Fruit fly (Drosophila melanogaster): ENCODE measurements around the gene Hr39.

DNA sequence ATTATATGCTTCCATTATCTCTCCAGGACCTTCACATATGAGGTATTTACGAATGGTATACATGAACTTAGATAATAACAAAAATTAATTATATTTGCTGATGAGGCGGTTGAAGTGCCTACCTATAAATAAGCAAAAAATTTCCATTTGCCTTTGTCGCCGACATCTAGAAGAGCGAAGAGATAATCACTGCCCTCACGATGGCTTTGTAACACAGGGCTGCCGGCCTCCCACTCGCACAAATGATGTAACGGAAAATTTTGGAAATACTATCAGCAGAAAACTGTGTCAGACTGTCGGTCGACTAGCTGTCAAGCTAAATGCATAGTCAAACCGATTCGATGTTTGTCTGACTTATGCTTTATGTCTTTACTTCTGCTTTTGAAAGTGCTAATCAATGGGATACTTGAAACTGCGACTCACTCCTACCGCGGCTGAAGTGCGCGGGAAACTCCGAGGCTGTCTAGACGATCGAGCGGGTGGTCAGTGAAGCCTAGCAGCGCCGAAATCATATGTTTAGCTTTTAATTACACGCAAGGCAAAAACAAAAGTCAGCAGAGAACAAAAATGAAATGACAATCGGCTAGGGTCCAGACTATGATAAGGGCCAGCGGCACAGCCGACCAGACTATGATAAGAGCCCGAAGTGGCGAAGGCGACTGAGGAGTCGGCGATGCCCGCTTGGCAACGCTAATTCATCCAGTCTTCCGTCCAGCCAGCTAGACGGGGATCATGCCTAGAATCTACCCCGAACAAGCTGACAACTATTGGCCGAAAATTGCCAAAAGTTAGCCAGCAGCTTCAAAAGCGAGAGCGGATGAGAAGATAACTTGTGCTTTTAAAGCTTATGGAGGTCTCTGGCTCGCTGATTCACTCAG, 66.8 kb downstream of the Hr39 start:
- TF ChIP-seq h (optimal IDR thresholded peaks at IDR 0.05) (no peak), CG6791 (GFP tag; IDR thresholded peaks at IDR 0.05; ENCODE audit: partially characterized antibody) (no peak), onecut (GFP tag; IDR thresholded peaks at IDR 0.05) (no peak), Gug (GFP tag; IDR thresholded peaks at IDR 0.05) (no peak), Aef1 (GFP tag; IDR thresholded peaks at IDR 0.05) (no peak), chn (GFP tag; optimal IDR thresholded peaks at IDR 0.05) (no peak), hb (GFP tag; IDR thresholded peaks at IDR 0.05; ENCODE audit: partially characterized antibody) (no peak), psq (GFP tag; optimal IDR thresholded peaks at IDR 0.05) (no peak)
